Fruit fly (Drosophila melanogaster) whole organism, wandering third instar larva: ENCODE data around the gene Gr36c.

Experiments
- Abd-B ChIP-seq: fragments of >200 bp; optimal IDR thresholded peaks from 2 replicates; lab custom pipeline; 2017; ENCODE audit warnings: missing biosample characterization, missing genetic modification characterization
- Hnf4 ChIP-seq: fragments of 200-800 bp; sonication (Bioruptor generic); optimal IDR thresholded peaks from 2 replicates; lab custom pipeline; 2016; ENCODE audit warnings: missing biosample characterization, mild to moderate bottlenecking, missing genetic modification characterization
- Myc ChIP-seq: fragments of >200 bp; optimal IDR thresholded peaks from 2 replicates; lab custom pipeline; 2017
- br ChIP-seq: fragments of 200-800 bp; sonication (Bioruptor generic); optimal IDR thresholded peaks from 2 replicates; lab custom pipeline; 2016; ENCODE audit warnings: missing biosample characterization, missing genetic modification characterization
- dl ChIP-seq, 2 experiments: fragments of 175-275, 200-275 bp in 1 of 2; fragments of 200-275 bp in 1 of 2; sonication (Bioruptor generic); optimal IDR thresholded peaks; lab custom pipeline; 2018; ENCODE audit warnings: mild to moderate bottlenecking in 2 of 2, missing biosample characterization in 2 of 2, missing genetic modification characterization in 2 of 2, moderate library complexity in 2 of 2; ENCODE audit not compliant: partially characterized antibody in 2 of 2, insufficient read depth in 1 of 2
- ey ChIP-seq: fragments of 200-800 bp; sonication (Bioruptor generic); optimal IDR thresholded peaks from 2 replicates; lab custom pipeline; 2016; ENCODE audit warnings: missing biosample characterization, missing genetic modification characterization
- fru ChIP-seq: fragments of 200-800 bp; sonication (Bioruptor generic); optimal IDR thresholded peaks from 3 replicates; lab custom pipeline; 2016; ENCODE audit warnings: missing biosample characterization, mild to moderate bottlenecking, missing genetic modification characterization
- pan ChIP-seq: fragments of >200 bp; optimal IDR thresholded peaks from 2 replicates; lab custom pipeline; 2017
- psq ChIP-seq: fragments of 200-800 bp; sonication (Bioruptor generic); optimal IDR thresholded peaks from 3 replicates; lab custom pipeline; 2017; ENCODE audit warnings: missing biosample characterization, mild to moderate bottlenecking, missing genetic modification characterization, moderate library complexity
- rgr ChIP-seq: fragments of 200-800 bp; sonication (Bioruptor generic); optimal IDR thresholded peaks from 3 replicates; lab custom pipeline; 2016; ENCODE audit warnings: missing biosample characterization, mild to moderate bottlenecking, missing genetic modification characterization
- sv ChIP-seq: fragments of 200-800 bp; sonication (Bioruptor generic); optimal IDR thresholded peaks from 3 replicates; lab custom pipeline; 2016; ENCODE audit warnings: missing biosample characterization, missing genetic modification characterization
- usp ChIP-seq: fragments of >200 bp; optimal IDR thresholded peaks from 2 replicates; lab custom pipeline; 2017; ENCODE audit warnings: missing biosample characterization, missing genetic modification characterization
- woc ChIP-seq: sonication (Bioruptor generic); optimal IDR thresholded peaks from 2 replicates; lab custom pipeline; 2016; ENCODE audit warnings: missing biosample characterization, mild to moderate bottlenecking, missing genetic modification characterization

DNA sequence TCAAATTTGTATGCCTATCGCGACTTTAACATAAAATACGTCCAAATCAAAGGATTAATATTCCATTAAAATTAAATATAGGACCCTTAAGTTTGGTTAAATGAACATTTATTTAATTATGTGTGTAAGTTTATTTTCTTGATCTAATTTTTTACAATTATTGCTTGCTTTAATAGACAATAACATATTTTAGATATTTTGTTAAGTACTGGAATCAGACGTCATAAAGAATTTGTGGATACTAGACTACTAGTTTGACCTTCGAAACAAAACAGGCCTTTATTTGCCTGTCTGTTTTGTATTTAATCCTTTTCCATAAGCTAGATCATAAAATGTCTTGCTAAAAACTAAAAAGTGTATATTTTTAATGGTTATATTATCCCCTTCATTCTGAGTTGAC is 7.0 kb upstream of the Gr36c start, which contains the start of gene CG34169:
- TF ChIP-seq fru (GFP tag; lab: Kevin White, UChicago) (no peak), psq (no peak), Myc (lab: Kevin White, UChicago) (no peak), Abd-B (GFP tag; lab: Kevin White, UChicago) (no peak), rgr (no peak), ey (GFP tag; lab: Kevin White, UChicago) (no peak), usp (GFP tag; lab: Kevin White, UChicago) (no peak), br (no peak), woc (GFP tag; lab: Kevin White, UChicago) (no peak), Hnf4 (GFP tag; lab: Kevin White, UChicago) (no peak), dl (GFP tag; optimal IDR thresholded peaks at IDR 0.05; lab: Kevin White, UChicago; ENCODE audit: insufficient read depth in 1 of 2, partially characterized antibody in 2 of 2) (no peak), sv (GFP tag; lab: Kevin White, UChicago) (no peak), pan (no peak)
